Worm (Caenorhabditis elegans) whole organism, L4 larva: Measurements from ENCODE around the gene cest-8.

Experiments used
- F37D6.2 ChIP-seq: sonication (generic microtip); optimal IDR thresholded peaks from 2 replicates; lab custom pipeline; 2016; ENCODE audit warnings: mild to moderate bottlenecking, missing genetic modification characterization, missing compliant biosample characterization
- F44E2.7 ChIP-seq: fragments of 200-800 bp; sonication (Bioruptor generic); IDR thresholded peaks from 2 replicates; pipeline ENCODE4 v2.1.2; 2022; ENCODE audit warnings: missing genetic modification characterization, missing compliant biosample characterization
- Y105C5A.15 ChIP-seq: fragments of 200-800 bp; sonication (Bioruptor generic); IDR thresholded peaks from 2 replicates; pipeline ENCODE4 v1.3.6; 2022; ENCODE audit warnings: missing genetic modification characterization, missing compliant biosample characterization
- Y5F2A.4 ChIP-seq: fragments of 200-800 bp; sonication (Bioruptor generic); optimal IDR thresholded peaks from 2 replicates; lab custom pipeline; 2018; ENCODE audit warnings: mild to moderate bottlenecking, missing genetic modification characterization, missing compliant biosample characterization
- Y75B8A.6 ChIP-seq: fragments of 200-800 bp; sonication (Bioruptor generic); IDR thresholded peaks from 2 replicates; pipeline ENCODE4 v1.3.6; 2022; ENCODE audit warnings: missing genetic modification reagents, missing genetic modification characterization, missing compliant biosample characterization
- aha-1 ChIP-seq: fragments of 150-350 bp; peaks from one replicate; lab custom pipeline; 2014; ENCODE audit warnings: missing biosample characterization, missing genetic modification characterization
- arid-1 ChIP-seq: fragments of 200-800 bp; sonication (Bioruptor generic); conservative IDR thresholded peaks from 2 replicates; pipeline ENCODE4 v1.3.6; 2022; ENCODE audit warnings: missing genetic modification reagents, missing genetic modification characterization, missing compliant biosample characterization
- ceh-20 ChIP-seq: fragments of 200-800 bp; sonication (Bioruptor generic); IDR thresholded peaks from 2 replicates; pipeline ENCODE4 v1.3.6; 2022; ENCODE audit warnings: missing genetic modification reagents, missing genetic modification characterization, missing compliant biosample characterization
- ctbp-1 ChIP-seq: fragments of 200-800 bp; sonication (Bioruptor generic); IDR thresholded peaks from 2 replicates; pipeline ENCODE4 v1.3.6; 2022; ENCODE audit warnings: missing genetic modification reagents, missing genetic modification characterization, missing compliant biosample characterization
- dmd-6 ChIP-seq: fragments of 200-800 bp; sonication (Bioruptor generic); IDR thresholded peaks from 2 replicates; pipeline ENCODE4 v1.3.6; 2022; ENCODE audit warnings: missing genetic modification reagents, missing genetic modification characterization, missing compliant biosample characterization
- dmd-9 ChIP-seq: fragments of 200-800 bp; sonication (Bioruptor generic); IDR thresholded peaks from 2 replicates; pipeline ENCODE4 v1.3.6; 2022; ENCODE audit warnings: missing genetic modification reagents, missing genetic modification characterization, missing compliant biosample characterization
- duxl-1 ChIP-seq: sonication (generic microtip); optimal IDR thresholded peaks from 2 replicates; lab custom pipeline; 2016; ENCODE audit warnings: mild to moderate bottlenecking, missing genetic modification characterization, moderate library complexity, missing compliant biosample characterization; ENCODE audit not compliant: poor library complexity
- egl-43 ChIP-seq: fragments of 200-800 bp; sonication (Bioruptor generic); IDR thresholded peaks from 2 replicates; pipeline ENCODE4 v1.3.6; 2022; ENCODE audit warnings: missing genetic modification reagents, missing genetic modification characterization, missing compliant biosample characterization
- fkh-10 ChIP-seq: fragments of 150-350 bp; optimal IDR thresholded peaks from 2 replicates; lab custom pipeline; 2014; ENCODE audit warnings: missing biosample characterization, missing genetic modification reagents, missing genetic modification characterization
- fos-1 ChIP-seq: fragments of 150-350 bp; optimal IDR thresholded peaks from 2 replicates; lab custom pipeline; 2014; ENCODE audit warnings: missing biosample characterization, missing genetic modification characterization
- hif-1 ChIP-seq, 2 experiments: sonication (generic microtip); optimal IDR thresholded peaks; 2 replicates each; lab custom pipeline; 2016 to 2017; ENCODE audit warnings: missing compliant biosample characterization in 2 of 2, missing genetic modification characterization in 2 of 2, missing genetic modification reagents in 2 of 2, missing genotype in 2 of 2, mild to moderate bottlenecking in 1 of 2
- hlh-30 ChIP-seq: sonication (generic microtip); optimal IDR thresholded peaks from 2 replicates; lab custom pipeline; 2017; ENCODE audit warnings: antibody characterized with exemption, mild to moderate bottlenecking, missing genetic modification characterization, missing compliant biosample characterization; ENCODE audit not compliant: insufficient read depth
- hmg-1.1 ChIP-seq: fragments of 200-800 bp; sonication (Bioruptor generic); IDR thresholded peaks from 2 replicates; pipeline ENCODE4 v1.3.6; 2022; ENCODE audit warnings: missing genetic modification reagents, missing genetic modification characterization, missing compliant biosample characterization
- lim-7 ChIP-seq: fragments of 200-800 bp; sonication (Bioruptor generic); IDR thresholded peaks from 2 replicates; pipeline ENCODE4 v1.3.6; 2022; ENCODE audit warnings: missing genetic modification characterization, missing compliant biosample characterization
- lin-1 ChIP-seq: fragments of 200-800 bp; sonication (Bioruptor generic); IDR thresholded peaks from 2 replicates; pipeline ENCODE4 v1.3.6; 2022; ENCODE audit warnings: missing genetic modification reagents, missing genetic modification characterization, missing compliant biosample characterization
- lsy-2 ChIP-seq, 2 experiments: fragments of 150-350 bp in 1 of 2; sonication (generic microtip) in 1 of 2; optimal IDR thresholded peaks; 2 replicates each; lab custom pipeline; 2014 to 2017; ENCODE audit warnings: missing biosample characterization in 2 of 2, missing genetic modification characterization in 2 of 2
- madf-5 ChIP-seq, 2 experiments: fragments of 200-800 bp; sonication (Bioruptor generic); IDR thresholded peaks; 2 replicates each; pipeline ENCODE4 v1.3.6; 2022; ENCODE audit warnings: missing compliant biosample characterization in 2 of 2, missing genetic modification characterization in 2 of 2
- mdl-1 ChIP-seq, 2 experiments: fragments of 150-350 bp in 1 of 2; sonication (generic microtip) in 1 of 2; optimal IDR thresholded peaks; 2 replicates each; lab custom pipeline; 2014 to 2017; ENCODE audit warnings: missing biosample characterization in 2 of 2, missing genetic modification characterization in 2 of 2
- mep-1 ChIP-seq: fragments of 150-350 bp; sonication (generic microtip); optimal IDR thresholded peaks from 3 replicates; lab custom pipeline; 2014; ENCODE audit warnings: missing biosample characterization, missing genetic modification characterization
- mes-2 ChIP-seq: sonication (generic microtip); optimal IDR thresholded peaks from 2 replicates; lab custom pipeline; 2016; ENCODE audit warnings: missing genotype, mild to moderate bottlenecking, missing genetic modification characterization, missing compliant biosample characterization; ENCODE audit not compliant: poor library complexity, severe bottlenecking
- nhr-11 ChIP-seq: fragments of 150-350 bp; optimal IDR thresholded peaks from 2 replicates; lab custom pipeline; 2014; ENCODE audit warnings: missing biosample characterization, missing genetic modification characterization
- nhr-48 ChIP-seq: sonication (generic microtip); optimal IDR thresholded peaks from 2 replicates; lab custom pipeline; 2016; ENCODE audit warnings: mild to moderate bottlenecking, missing genetic modification characterization, missing compliant biosample characterization
- nhr-6 ChIP-seq: fragments of 150-350 bp; optimal IDR thresholded peaks from 2 replicates; lab custom pipeline; 2014; ENCODE audit warnings: missing biosample characterization, missing genetic modification characterization
- nhr-76 ChIP-seq: fragments of 150-350 bp; optimal IDR thresholded peaks from 2 replicates; lab custom pipeline; 2014; ENCODE audit warnings: missing biosample characterization, missing genetic modification characterization
- rbr-2 ChIP-seq: sonication (generic microtip); optimal IDR thresholded peaks from 2 replicates; lab custom pipeline; 2016; ENCODE audit warnings: missing genotype, missing genetic modification characterization, missing compliant biosample characterization
- set-16 ChIP-seq: fragments of 200-800 bp; sonication (Bioruptor generic); IDR thresholded peaks from 2 replicates; pipeline ENCODE4 v1.3.6; 2022; ENCODE audit warnings: missing genetic modification reagents, missing genetic modification characterization, missing compliant biosample characterization
- spr-1 ChIP-seq: sonication (generic microtip); optimal IDR thresholded peaks from 2 replicates; lab custom pipeline; 2016; ENCODE audit warnings: mild to moderate bottlenecking, missing genetic modification characterization, missing compliant biosample characterization
- spr-3 ChIP-seq: fragments of 200-800 bp; sonication (Bioruptor generic); optimal IDR thresholded peaks from 2 replicates; lab custom pipeline; 2018; ENCODE audit warnings: mild to moderate bottlenecking, missing genetic modification characterization, missing compliant biosample characterization
- tra-1 ChIP-seq: fragments of 200-800 bp; sonication (Bioruptor generic); IDR thresholded peaks from 2 replicates; pipeline ENCODE4 v1.3.6; 2022; ENCODE audit warnings: missing genetic modification reagents, missing genetic modification characterization, missing compliant biosample characterization
- unc-62 ChIP-seq, 3 experiments: fragments of 150-350 bp in 1 of 3; sonication (generic microtip); optimal IDR thresholded peaks in 2 of 3; peaks in 1 of 3; 1 replicate in 1 of 3; 2 replicates in 2 of 3; lab custom pipeline; 2014 to 2017; ENCODE audit warnings: missing biosample characterization in 3 of 3, missing genetic modification characterization in 3 of 3, missing genetic modification reagents in 3 of 3, missing genotype in 1 of 3
- zip-11 ChIP-seq: fragments of 200-800 bp; sonication (Bioruptor generic); IDR thresholded peaks from 2 replicates; pipeline ENCODE4 v1.3.6; 2022; ENCODE audit warnings: missing genetic modification characterization, missing compliant biosample characterization

Gene cest-8

DNA sequence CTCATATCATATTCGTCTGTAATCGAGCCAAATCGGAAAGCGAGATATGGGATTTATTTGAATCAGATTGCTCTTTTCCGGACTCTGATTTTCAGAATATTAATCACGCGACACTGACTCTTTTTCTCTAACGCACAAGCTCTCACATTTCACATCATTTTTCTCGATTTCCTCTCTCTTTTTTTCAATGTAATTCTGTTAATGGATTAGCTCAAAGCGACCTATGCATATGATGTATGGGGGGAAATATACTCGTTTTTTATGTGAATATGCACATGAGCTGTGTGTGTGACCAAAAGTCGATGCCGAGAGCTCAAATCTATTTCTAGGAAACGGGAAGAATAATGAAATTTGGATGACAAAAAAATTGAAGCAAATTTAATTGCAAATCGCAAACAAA lies 18.9 kb upstream of the cest-8 start (continued):
- TF ChIP-seq mep-1 (tag; lab: Kevin White, UChicago) (peak; percentile 31), lsy-2 (tag; optimal IDR thresholded peaks at IDR 0.05; lab: Kevin White, UChicago) (peak in 1 of 2 experiments; percentile 50), spr-1 (tag; lab: Kevin White, UChicago) (no peak), Y5F2A.4 (GFP tag; lab: Kevin White, UChicago) (no peak), nhr-76 (no peak), Y75B8A.6 (GFP tag; lab: Robert Waterston, UW) (no peak), unc-62 (GFP tag; optimal IDR thresholded peaks at IDR 0.05 in 1 of 2; lab: Kevin White, UChicago) (no peak), unc-62 (tag; optimal IDR thresholded peaks at IDR 0.05; lab: Kevin White, UChicago) (no peak), duxl-1 (tag; lab: Kevin White, UChicago) (no peak), lim-7 (no peak), nhr-11 (tag; lab: Kevin White, UChicago) (peak; percentile 81), F44E2.7 (GFP tag; lab: Robert Waterston, UW) (no peak), madf-5 (GFP tag; IDR thresholded peaks at IDR 0.05; lab: Robert Waterston, UW) (no peak)

DNA sequence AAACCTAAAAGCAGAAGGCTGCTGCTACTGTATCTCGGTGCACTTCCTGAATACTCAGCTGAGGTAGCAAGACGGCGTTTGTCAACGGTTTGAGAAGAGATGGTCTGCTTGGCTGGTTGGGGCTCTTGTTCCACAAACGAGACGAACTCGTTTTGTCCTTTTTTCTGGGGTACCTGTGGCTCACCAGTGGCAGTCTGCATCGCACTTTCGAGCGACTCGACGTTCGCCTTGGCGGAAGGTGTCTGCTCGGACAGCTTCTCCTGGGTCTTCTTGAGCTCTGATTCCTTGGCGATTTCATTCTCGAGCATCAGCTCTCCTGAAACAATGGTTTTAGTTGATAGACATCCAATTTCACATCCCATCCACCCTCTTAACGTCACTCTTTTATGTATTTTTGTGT lies 18.0 kb upstream of the cest-8 start:
- TF ChIP-seq mdl-1 (tag; optimal IDR thresholded peaks at IDR 0.05; lab: Kevin White, UChicago) (no peak), set-16 (GFP tag; lab: Robert Waterston, UW) (peak; percentile 57; the same call in 1 of the 2 replicates), zip-11 (GFP tag; lab: Robert Waterston, UW) (no peak), dmd-6 (GFP tag; lab: Robert Waterston, UW) (0 out of 2 replicates have a peak, but pooled peaks have one; percentile 9), dmd-9 (GFP tag; lab: Robert Waterston, UW) (no peak), unc-62 (GFP tag; optimal IDR thresholded peaks at IDR 0.05 in 1 of 2; lab: Kevin White, UChicago) (peak in 1 of 2 experiments; percentile 86), unc-62 (tag; optimal IDR thresholded peaks at IDR 0.05; lab: Kevin White, UChicago) (no peak)

DNA sequence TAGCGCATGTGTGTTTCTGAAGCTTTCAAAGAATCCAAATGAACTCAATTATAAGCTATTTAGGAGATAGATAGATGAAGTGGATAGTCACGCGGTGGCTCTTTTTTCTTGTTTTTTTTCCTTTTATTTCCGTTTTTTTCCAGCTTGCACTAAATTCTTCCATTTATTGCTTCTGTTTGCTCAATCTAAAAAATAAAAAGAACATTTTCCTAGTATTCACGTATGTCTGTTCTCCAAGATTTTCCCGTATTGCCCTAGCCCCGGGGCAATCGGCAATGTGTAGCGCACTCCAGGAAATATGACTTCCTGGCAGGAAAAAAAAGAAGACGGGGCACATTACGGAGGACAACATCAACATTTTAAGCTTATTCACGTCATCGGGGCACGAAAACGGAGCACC lies 17.6 kb upstream of the cest-8 start:
- TF ChIP-seq unc-62 (GFP tag; optimal IDR thresholded peaks at IDR 0.05 in 1 of 2; lab: Kevin White, UChicago) (peak in 1 of 2 experiments; percentile 47), unc-62 (tag; optimal IDR thresholded peaks at IDR 0.05; lab: Kevin White, UChicago) (no peak), set-16 (GFP tag; lab: Robert Waterston, UW) (0 out of 2 replicates have a peak, but pooled peaks have one; percentile 0), dmd-9 (GFP tag; lab: Robert Waterston, UW) (no peak), tra-1 (GFP tag; lab: Robert Waterston, UW) (no peak), arid-1 (no peak), madf-5 (GFP tag; IDR thresholded peaks at IDR 0.05; lab: Robert Waterston, UW) (no peak)

DNA sequence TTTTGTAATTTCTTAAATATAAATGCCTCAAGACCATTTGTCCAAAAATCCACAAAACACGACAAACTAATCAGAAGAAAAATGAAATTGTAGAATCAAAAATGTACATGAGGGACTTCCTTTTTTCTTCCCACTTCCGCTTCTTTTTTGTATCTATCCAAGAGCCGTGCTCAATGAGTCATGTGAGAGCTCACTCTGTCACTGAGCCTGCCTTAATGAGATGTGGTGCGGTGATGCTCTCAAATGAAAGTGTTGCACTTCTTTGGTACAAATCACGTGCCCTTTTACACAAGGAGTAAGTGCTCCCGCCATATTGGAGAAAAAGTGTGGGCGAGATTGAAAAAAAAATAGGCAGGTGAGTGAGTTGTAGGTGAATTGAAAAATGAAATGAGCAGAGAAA lies 15.1 kb upstream of the cest-8 start:
- TF ChIP-seq mep-1 (tag; lab: Kevin White, UChicago): peak; percentile 9
- peak; percentile 60 for TF ChIP-seq ctbp-1 (GFP tag; lab: Robert Waterston, UW)
- no peak for TF ChIP-seq Y75B8A.6 (GFP tag; lab: Robert Waterston, UW)
- TF ChIP-seq nhr-6: no peak
- 0 out of 2 replicates have a peak, but pooled peaks have one; percentile 13 for TF ChIP-seq hmg-1.1 (GFP tag; lab: Robert Waterston, UW)
- TF ChIP-seq egl-43 (GFP tag; lab: Robert Waterston, UW): 0 out of 2 replicates have a peak, but pooled peaks have one; percentile 41
- peak in 1 of 2 experiments; percentile 23 for TF ChIP-seq mdl-1 (tag; optimal IDR thresholded peaks at IDR 0.05; lab: Kevin White, UChicago)
- no peak for TF ChIP-seq Y105C5A.15 (GFP tag; lab: Robert Waterston, UW)
- peak; percentile 60 for TF ChIP-seq hlh-30 (tag; lab: Kevin White, UChicago)
- TF ChIP-seq spr-3 (GFP tag; lab: Kevin White, UChicago): no peak
- TF ChIP-seq lsy-2 (tag; optimal IDR thresholded peaks at IDR 0.05; lab: Kevin White, UChicago): peak in 1 of 2 experiments; percentile 37

DNA sequence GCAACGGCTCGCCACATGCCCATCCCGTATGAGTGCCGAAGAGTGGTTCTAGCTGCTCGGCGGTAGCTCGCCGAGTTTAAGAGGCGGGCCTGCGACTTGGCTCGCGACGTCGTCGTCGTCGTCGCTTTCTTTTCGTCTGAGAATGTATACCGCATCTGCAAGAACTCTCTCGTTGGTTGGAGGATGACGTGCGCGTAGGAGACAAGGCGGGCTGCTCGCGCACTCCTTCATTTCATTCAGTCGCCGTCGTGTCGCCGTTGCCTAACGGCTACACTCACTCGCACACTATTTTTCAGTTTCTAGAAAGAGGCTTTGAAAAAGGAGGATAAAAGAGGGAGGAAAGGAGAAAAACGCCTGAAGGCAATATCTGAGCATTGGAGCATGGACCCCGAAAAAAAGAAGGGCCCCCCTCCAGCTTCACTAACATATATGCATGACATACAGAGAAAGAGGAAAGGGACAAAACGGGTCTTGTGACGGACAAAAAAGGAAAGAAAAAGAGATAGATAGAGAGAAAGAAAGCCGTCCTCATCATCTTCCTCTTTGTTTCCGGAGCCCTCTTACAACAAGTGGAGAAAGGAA lies 13.9 kb upstream of the cest-8 start:
- peak; percentile 66 for TF ChIP-seq F37D6.2 (tag; lab: Kevin White, UChicago)
- TF ChIP-seq rbr-2 (tag; lab: Kevin White, UChicago): peak; percentile 87
- no peak; the same call in 1 of the 2 replicates for TF ChIP-seq dmd-6 (GFP tag; lab: Robert Waterston, UW)
- 0 out of 2 replicates have a peak, but pooled peaks have one; percentile 42 for TF ChIP-seq ceh-20 (GFP tag; lab: Robert Waterston, UW)
- TF ChIP-seq nhr-11 (tag; lab: Kevin White, UChicago): peak; percentile 51
- TF ChIP-seq mdl-1 (tag; optimal IDR thresholded peaks at IDR 0.05; lab: Kevin White, UChicago): peak in 1 of 2 experiments; percentile 59
- no peak for TF ChIP-seq lin-1
- peak; percentile 69 for TF ChIP-seq hmg-1.1 (GFP tag; lab: Robert Waterston, UW)
- TF ChIP-seq hlh-30 (tag; lab: Kevin White, UChicago): peak; percentile 76
- peak; percentile 94 for TF ChIP-seq aha-1 (tag; lab: Kevin White, UChicago)
- no peak for TF ChIP-seq spr-1 (tag; lab: Kevin White, UChicago)
- TF ChIP-seq fkh-10 (GFP tag; lab: Kevin White, UChicago): peak; percentile 88
- peak; percentile 26 for TF ChIP-seq nhr-48 (tag; lab: Kevin White, UChicago)
- peak; percentile 63 for TF ChIP-seq mep-1 (tag; lab: Kevin White, UChicago)
- TF ChIP-seq mes-2: peak; percentile 14
- TF ChIP-seq fos-1 (tag; lab: Kevin White, UChicago): no peak
- peak; percentile 91 for TF ChIP-seq set-16 (GFP tag; lab: Robert Waterston, UW)
- peak; percentile 50 to 62 for TF ChIP-seq lsy-2 (tag; optimal IDR thresholded peaks at IDR 0.05; lab: Kevin White, UChicago)
- peak; percentile 84 for TF ChIP-seq ctbp-1 (GFP tag; lab: Robert Waterston, UW)
- peak in 1 of 2 experiments; percentile 92 for TF ChIP-seq unc-62 (GFP tag; optimal IDR thresholded peaks at IDR 0.05 in 1 of 2; lab: Kevin White, UChicago)
- no peak for TF ChIP-seq unc-62 (tag; optimal IDR thresholded peaks at IDR 0.05; lab: Kevin White, UChicago)
- peak in 1 of 2 experiments; percentile 58 for TF ChIP-seq hif-1 (tag; optimal IDR thresholded peaks at IDR 0.05; lab: Kevin White, UChicago)
